Worm (Caenorhabditis elegans) whole organism, young adult: ENCODE results near the gene srxa-10.

Source experiments
- C06A6.2 ChIP-seq: fragments of 200-800 bp; sonication (Bioruptor generic); conservative IDR thresholded peaks from 2 replicates; pipeline ENCODE4 v1.3.6; 2022; ENCODE audit warnings: missing genetic modification characterization, missing compliant biosample characterization
- C17E4.6 ChIP-seq: fragments of 200-800 bp; sonication (Bioruptor generic); IDR thresholded peaks from 2 replicates; pipeline ENCODE4 v1.3.6; 2022; ENCODE audit warnings: missing genetic modification reagents, missing genetic modification characterization, missing compliant biosample characterization
- D2030.7 ChIP-seq: fragments of 200-800 bp; sonication (Bioruptor generic); IDR thresholded peaks from 2 replicates; pipeline ENCODE4 v1.3.6; 2022; ENCODE audit warnings: missing genetic modification reagents, missing genetic modification characterization, missing compliant biosample characterization
- F22D6.2 ChIP-seq: sonication (generic microtip); optimal IDR thresholded peaks from 2 replicates; lab custom pipeline; 2016; ENCODE audit warnings: mild to moderate bottlenecking, missing genetic modification characterization, missing compliant biosample characterization
- F23B12.7 ChIP-seq: sonication (generic microtip); optimal IDR thresholded peaks from 2 replicates; lab custom pipeline; 2017; ENCODE audit warnings: missing genetic modification characterization, mild to moderate bottlenecking, missing compliant biosample characterization, antibody characterized with exemption, moderate library complexity; ENCODE audit not compliant: insufficient read depth
- F37B4.10 ChIP-seq: fragments of 200-800 bp; sonication (Bioruptor generic); IDR thresholded peaks from 2 replicates; pipeline ENCODE4 v1.3.6; 2022; ENCODE audit warnings: missing genetic modification characterization, missing compliant biosample characterization
- F49E8.2 ChIP-seq: sonication (generic microtip); optimal IDR thresholded peaks from 3 replicates; lab custom pipeline; 2017; ENCODE audit warnings: missing genetic modification characterization, mild to moderate bottlenecking, missing compliant biosample characterization, antibody characterized with exemption, moderate library complexity; ENCODE audit not compliant: insufficient read depth
- F57C9.4 ChIP-seq: sonication (generic microtip); optimal IDR thresholded peaks from 2 replicates; lab custom pipeline; 2017; ENCODE audit warnings: mild to moderate bottlenecking, missing genetic modification characterization, missing compliant biosample characterization
- Y53G8AR.9 ChIP-seq: fragments of 200-800 bp; sonication (Bioruptor generic); conservative IDR thresholded peaks from 2 replicates; pipeline ENCODE4 v1.3.6; 2022; ENCODE audit warnings: missing genetic modification reagents, missing genetic modification characterization, missing compliant biosample characterization
- Y56A3A.18 ChIP-seq: fragments of 200-800 bp; sonication (Bioruptor generic); IDR thresholded peaks from 2 replicates; pipeline ENCODE4 v1.3.6; 2022; ENCODE audit warnings: missing genetic modification reagents, missing genetic modification characterization, missing compliant biosample characterization
- Y79H2A.3 ChIP-seq: fragments of 200-800 bp; sonication (Bioruptor generic); conservative IDR thresholded peaks from 2 replicates; pipeline ENCODE4 v1.3.6; 2022; ENCODE audit warnings: missing genetic modification reagents, missing genetic modification characterization, missing compliant biosample characterization
- Y95B8A.8 ChIP-seq: fragments of 200-800 bp; sonication (Bioruptor generic); IDR thresholded peaks from 2 replicates; pipeline ENCODE4 v1.3.6; 2022; ENCODE audit warnings: missing genetic modification reagents, missing genetic modification characterization, missing compliant biosample characterization
- ZK185.1 ChIP-seq: sonication (generic microtip); optimal IDR thresholded peaks from 2 replicates; lab custom pipeline; 2016; ENCODE audit warnings: mild to moderate bottlenecking, missing genetic modification characterization, missing compliant biosample characterization; ENCODE audit not compliant: poor library complexity, severe bottlenecking
- atf-7 ChIP-seq: sonication (generic microtip); optimal IDR thresholded peaks from 2 replicates; lab custom pipeline; 2017; ENCODE audit warnings: mild to moderate bottlenecking, missing genetic modification characterization, missing compliant biosample characterization
- athp-1 ChIP-seq: sonication (generic microtip); optimal IDR thresholded peaks from 2 replicates; lab custom pipeline; 2017; ENCODE audit warnings: mild to moderate bottlenecking, missing genetic modification characterization, missing compliant biosample characterization
- attf-6 ChIP-seq: fragments of 200-800 bp; sonication (Bioruptor generic); IDR thresholded peaks from 2 replicates; pipeline ENCODE4 v1.3.6; 2022; ENCODE audit warnings: missing genetic modification reagents, missing genetic modification characterization, missing compliant biosample characterization
- cebp-2 ChIP-seq: fragments of 200-800 bp; sonication (Bioruptor generic); IDR thresholded peaks from 2 replicates; pipeline ENCODE4 v1.3.6; 2022; ENCODE audit warnings: missing genetic modification characterization, missing compliant biosample characterization
- dox-1 ChIP-seq: fragments of 200-800 bp; sonication (Bioruptor generic); IDR thresholded peaks from 2 replicates; pipeline ENCODE4 v1.3.6; 2022; ENCODE audit warnings: missing genetic modification reagents, missing genetic modification characterization, missing compliant biosample characterization
- efl-1 ChIP-seq: fragments of 150-350 bp; optimal IDR thresholded peaks from 2 replicates; lab custom pipeline; 2014; ENCODE audit warnings: missing biosample characterization, missing genetic modification reagents, missing genetic modification characterization
- egl-18 ChIP-seq: fragments of 200-800 bp; sonication (Bioruptor generic); IDR thresholded peaks from 2 replicates; pipeline ENCODE4 v1.3.6; 2022; ENCODE audit warnings: missing genetic modification reagents, missing genetic modification characterization, missing compliant biosample characterization
- fkh-3 ChIP-seq: sonication (generic microtip); optimal IDR thresholded peaks from 2 replicates; lab custom pipeline; 2016; ENCODE audit warnings: mild to moderate bottlenecking, missing genetic modification characterization, missing compliant biosample characterization
- him-1 ChIP-seq: sonication (generic microtip); optimal IDR thresholded peaks from 2 replicates; lab custom pipeline; 2016; ENCODE audit warnings: missing genotype, missing genetic modification reagents, missing genetic modification characterization, missing compliant biosample characterization
- hlh-12 ChIP-seq: sonication (generic microtip); optimal IDR thresholded peaks from 2 replicates; lab custom pipeline; 2016; ENCODE audit warnings: missing genetic modification characterization, missing compliant biosample characterization
- hmg-20 ChIP-seq: fragments of 200-800 bp; sonication (Bioruptor generic); IDR thresholded peaks from 2 replicates; pipeline ENCODE4 v1.3.6; 2022; ENCODE audit warnings: missing genetic modification reagents, missing genetic modification characterization, missing compliant biosample characterization
- hrde-1 ChIP-seq: sonication (generic microtip); optimal IDR thresholded peaks from 2 replicates; lab custom pipeline; 2016; ENCODE audit warnings: missing genetic modification characterization, mild to moderate bottlenecking, missing compliant biosample characterization, moderate library complexity, missing genotype, missing genetic modification reagents, borderline replicate concordance
- hsf-1 ChIP-seq: fragments of 200-800 bp; sonication (Bioruptor generic); IDR thresholded peaks from 2 replicates; pipeline ENCODE4 v1.3.6; 2022; ENCODE audit warnings: missing genetic modification reagents, missing genetic modification characterization, missing compliant biosample characterization
- let-607 ChIP-seq, 2 experiments: fragments of 200-800 bp in 1 of 2; sonication (Bioruptor generic) in 1 of 2; sonication (generic microtip) in 1 of 2; optimal IDR thresholded peaks; 2 replicates each; lab custom pipeline; 2016 to 2018; ENCODE audit warnings: mild to moderate bottlenecking in 2 of 2, missing compliant biosample characterization in 2 of 2, missing genetic modification characterization in 2 of 2, moderate library complexity in 2 of 2, missing genotype in 1 of 2
- lin-26 ChIP-seq: fragments of 200-800 bp; sonication (Bioruptor generic); IDR thresholded peaks from 2 replicates; pipeline ENCODE4 v1.3.6; 2022; ENCODE audit warnings: missing genetic modification reagents, missing genetic modification characterization, missing compliant biosample characterization
- lin-40 ChIP-seq: sonication (generic microtip); optimal IDR thresholded peaks from 2 replicates; lab custom pipeline; 2016; ENCODE audit warnings: missing genetic modification characterization, mild to moderate bottlenecking, missing compliant biosample characterization, missing genotype, missing genetic modification reagents
- madf-10 ChIP-seq: sonication (generic microtip); optimal IDR thresholded peaks from 2 replicates; lab custom pipeline; 2016; ENCODE audit warnings: mild to moderate bottlenecking, missing genetic modification characterization, missing compliant biosample characterization
- madf-3 ChIP-seq: fragments of 200-800 bp; sonication (Bioruptor generic); IDR thresholded peaks from 2 replicates; pipeline ENCODE4 v1.3.6; 2022; ENCODE audit warnings: missing genetic modification reagents, missing genetic modification characterization, missing compliant biosample characterization
- mel-28 ChIP-seq: sonication (generic microtip); optimal IDR thresholded peaks from 2 replicates; lab custom pipeline; 2016; ENCODE audit warnings: borderline replicate concordance, mild to moderate bottlenecking, missing genetic modification characterization, missing compliant biosample characterization
- nfya-1 ChIP-seq: sonication (generic microtip); optimal IDR thresholded peaks from 2 replicates; lab custom pipeline; 2017; ENCODE audit warnings: antibody characterized with exemption, missing compliant biosample characterization, missing genetic modification characterization, borderline replicate concordance; ENCODE audit not compliant: insufficient read depth
- sea-2 ChIP-seq: fragments of 200-800 bp; sonication (Bioruptor generic); IDR thresholded peaks from 2 replicates; pipeline ENCODE4 v1.3.6; 2022; ENCODE audit warnings: missing genetic modification characterization, missing compliant biosample characterization
- snpc-1.3 ChIP-seq: sonication (generic microtip); optimal IDR thresholded peaks from 2 replicates; lab custom pipeline; 2017; ENCODE audit warnings: missing genetic modification characterization, mild to moderate bottlenecking, missing compliant biosample characterization, antibody characterized with exemption, moderate library complexity, missing genotype, missing genetic modification reagents; ENCODE audit not compliant: insufficient read depth
- unc-130 ChIP-seq: sonication (generic microtip); optimal IDR thresholded peaks from 2 replicates; lab custom pipeline; 2016; ENCODE audit warnings: missing genetic modification reagents, missing genetic modification characterization, missing compliant biosample characterization
- ztf-25 ChIP-seq: fragments of 200-800 bp; sonication (Bioruptor generic); IDR thresholded peaks from 2 replicates; pipeline ENCODE4 v1.3.6; 2022; ENCODE audit warnings: missing genetic modification reagents, missing genetic modification characterization, missing compliant biosample characterization
- ztf-3 ChIP-seq: fragments of 200-800 bp; sonication (Bioruptor generic); optimal IDR thresholded peaks from 2 replicates; lab custom pipeline; 2018; ENCODE audit warnings: mild to moderate bottlenecking, missing genetic modification characterization, missing compliant biosample characterization

Gene srxa-10

DNA sequence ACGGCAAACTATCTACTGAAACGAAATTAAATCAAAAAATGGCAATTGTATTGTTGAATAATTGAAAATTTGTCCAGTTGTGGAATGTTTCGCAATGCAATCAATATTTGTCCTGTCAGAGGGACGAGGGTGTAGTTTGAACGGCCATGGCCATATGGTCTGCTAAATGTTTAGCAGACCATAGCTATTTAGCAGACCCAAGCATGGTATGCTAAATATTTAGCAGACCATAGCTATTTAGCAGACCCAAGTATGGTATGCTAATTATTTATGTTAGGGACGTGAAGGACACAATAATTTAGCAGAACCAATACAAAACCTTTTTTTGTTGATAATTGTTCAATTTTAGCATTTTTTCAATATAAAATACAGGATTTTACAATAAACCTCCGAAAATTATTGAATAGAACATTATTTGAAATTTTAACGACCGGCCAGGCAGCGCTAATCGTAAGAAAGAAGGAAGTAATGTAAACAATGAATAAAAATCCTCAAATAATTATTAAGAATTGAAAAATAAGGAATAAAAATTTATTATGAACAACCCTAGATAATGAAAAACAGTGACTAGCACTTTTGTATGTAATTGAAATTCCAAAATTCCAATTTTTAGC, 8.8 kb upstream of the srxa-10 start, which contains the start of gene riok-3 (continued):
- TF ChIP-seq Y53G8AR.9 (GFP tag; lab: Robert Waterston, UW) (peak; percentile 75), lin-26 (GFP tag; lab: Robert Waterston, UW) (0 out of 2 replicates have a peak, but pooled peaks have one; percentile 25), Y56A3A.18 (peak; percentile 10; the same call in 1 of the 2 replicates), F22D6.2 (tag; lab: Kevin White, UChicago) (no peak), ztf-3 (GFP tag; lab: Kevin White, UChicago) (peak; percentile 19), F57C9.4 (peak; percentile 41), C17E4.6 (GFP tag; lab: Robert Waterston, UW) (no peak), hlh-12 (tag; lab: Kevin White, UChicago) (no peak), efl-1 (GFP tag; lab: Kevin White, UChicago) (no peak), unc-130 (no peak), egl-18 (GFP tag; lab: Robert Waterston, UW) (no peak), F23B12.7 (peak; percentile 21), Y79H2A.3 (GFP tag; lab: Robert Waterston, UW) (0 out of 2 replicates have a peak, but pooled peaks have one; percentile 68), C06A6.2 (0 out of 2 replicates have a peak, but pooled peaks have one; percentile 18), sea-2 (GFP tag; lab: Robert Waterston, UW) (no peak), atf-7 (tag; lab: Kevin White, UChicago) (no peak), dox-1 (GFP tag; lab: Robert Waterston, UW) (peak; percentile 33; the same call in 1 of the 2 replicates), snpc-1.3 (no peak), madf-10 (tag; lab: Kevin White, UChicago) (no peak), let-607 (tag; optimal IDR thresholded peaks at IDR 0.05; lab: Kevin White, UChicago) (peak in 1 of 2 experiments; percentile 2), Y95B8A.8 (peak; percentile 40; the same call in 1 of the 2 replicates)
- TF ChIP-seq, all 124 proteins: peak for 27

DNA sequence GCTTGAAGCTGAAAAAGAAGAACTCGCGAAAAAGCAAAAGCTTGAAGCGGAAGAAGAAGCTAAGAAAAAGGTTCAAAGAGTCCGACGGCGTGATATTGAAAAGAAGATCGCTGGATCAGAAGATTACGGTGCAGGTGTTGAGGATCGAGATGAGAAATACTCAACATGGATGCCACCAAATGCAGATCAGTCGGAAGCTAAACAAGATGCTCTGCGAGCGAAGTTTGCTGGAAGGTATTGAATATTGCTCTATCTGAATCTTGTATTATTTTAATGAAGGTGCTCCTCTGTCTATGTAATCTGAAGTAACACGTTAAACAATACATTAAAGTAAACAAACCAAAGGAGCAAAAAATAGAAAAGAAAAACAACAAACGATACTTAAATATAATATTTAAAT, 5.7 kb upstream of the srxa-10 start:
- 0 out of 2 replicates have a peak, but pooled peaks have one; percentile 21 for TF ChIP-seq Y79H2A.3 (GFP tag; lab: Robert Waterston, UW)
- TF ChIP-seq F37B4.10 (GFP tag; lab: Robert Waterston, UW): no peak
- TF ChIP-seq dox-1 (GFP tag; lab: Robert Waterston, UW): 0 out of 2 replicates have a peak, but pooled peaks have one; percentile 29
- TF ChIP-seq mel-28 (tag; lab: Kevin White, UChicago): no peak
- no peak for TF ChIP-seq hmg-20 (GFP tag; lab: Robert Waterston, UW)
- TF ChIP-seq nfya-1 (tag; lab: Kevin White, UChicago): no peak
- TF ChIP-seq fkh-3 (tag; lab: Kevin White, UChicago): no peak
- 0 out of 2 replicates have a peak, but pooled peaks have one; percentile 67 for TF ChIP-seq Y95B8A.8
- no peak for TF ChIP-seq attf-6
- no peak for TF ChIP-seq snpc-1.3
- TF ChIP-seq hrde-1 (tag; lab: Kevin White, UChicago): peak; percentile 2
- TF ChIP-seq ztf-25 (GFP tag; lab: Robert Waterston, UW): no peak
- peak; percentile 9 for TF ChIP-seq F49E8.2 (tag; lab: Kevin White, UChicago)
- no peak for TF ChIP-seq lin-40
- TF ChIP-seq athp-1 (tag; lab: Kevin White, UChicago): peak; percentile 4
- peak; percentile 53; the same call in 1 of the 2 replicates for TF ChIP-seq hsf-1 (GFP tag; lab: Robert Waterston, UW)
- TF ChIP-seq cebp-2 (GFP tag; lab: Robert Waterston, UW): no peak
- TF ChIP-seq lin-26 (GFP tag; lab: Robert Waterston, UW): peak; percentile 51
- no peak for TF ChIP-seq madf-3
- TF ChIP-seq ZK185.1 (tag; lab: Kevin White, UChicago): no peak
- TF ChIP-seq him-1 (tag; lab: Kevin White, UChicago): peak; percentile 73
- TF ChIP-seq D2030.7 (GFP tag; lab: Robert Waterston, UW): no peak
- TF ChIP-seq, all 124 proteins: peak for 9
